Worm (Caenorhabditis elegans): ENCODE results near the gene Y73B6BL.23.

- TF ChIP-seq syd-9 (tag; optimal IDR thresholded peaks at IDR 0.05) (no peak), sox-4 (tag; optimal IDR thresholded peaks at IDR 0.05) (no peak), ets-4 (tag; optimal IDR thresholded peaks at IDR 0.05) (no peak), hlh-6 (tag; optimal IDR thresholded peaks at IDR 0.05) (no peak), pha-4 (tag; optimal IDR thresholded peaks at IDR 0.05) (no peak), sdc-2 (tag; optimal IDR thresholded peaks at IDR 0.05) (no peak), sox-2 (GFP tag; IDR thresholded peaks at IDR 0.05) (no peak), ceh-22 (tag; optimal IDR thresholded peaks at IDR 0.05) (no peak), tbx-7 (tag; optimal IDR thresholded peaks at IDR 0.05) (no peak), ceh-31 (tag; optimal IDR thresholded peaks at IDR 0.05) (no peak), eyg-1 (tag; optimal IDR thresholded peaks at IDR 0.05) (no peak), nhr-11 (tag; optimal IDR thresholded peaks at IDR 0.05) (no peak)
Observed at ce11 chrIV:6457472-6457871, 38.6 kb upstream of the Y73B6BL.23 start, which contains the start of gene lgc-10.
